Worm (Caenorhabditis elegans) whole organism, late embryonic: ENCODE measurements around the gene C03H5.9.

Source experiments
- T23F11.4 ChIP-seq: fragments of 200-800 bp; sonication (Bioruptor generic); optimal IDR thresholded peaks from 2 replicates; lab custom pipeline; 2018; ENCODE audit warnings: mild to moderate bottlenecking, missing genetic modification characterization, missing compliant biosample characterization
- ama-1 ChIP-seq: fragments of 150-350 bp; optimal IDR thresholded peaks from 2 replicates; lab custom pipeline; 2014
- lin-11 ChIP-seq: fragments of 200-800 bp; sonication (Bioruptor generic); optimal IDR thresholded peaks from 2 replicates; lab custom pipeline; 2018; ENCODE audit warnings: mild to moderate bottlenecking, missing genetic modification characterization, missing compliant biosample characterization
- nfya-1 ChIP-seq: sonication (generic microtip); optimal IDR thresholded peaks from 2 replicates; lab custom pipeline; 2017; ENCODE audit warnings: missing genetic modification characterization, mild to moderate bottlenecking, missing compliant biosample characterization, antibody characterized with exemption, moderate library complexity
- nhr-11 ChIP-seq: fragments of 150-350 bp; optimal IDR thresholded peaks from 2 replicates; lab custom pipeline; 2014; ENCODE audit warnings: missing biosample characterization, missing genetic modification characterization

- TF ChIP-seq nhr-11 (no peak), T23F11.4 (GFP tag; lab: Kevin White, UChicago) (no peak), nfya-1 (tag; lab: Kevin White, UChicago) (no peak), ama-1 (lab: Kevin White, UChicago) (no peak), lin-11 (no peak)
Measured at ce11 chrII:400167-400566, 21.7 kb downstream of the C03H5.9 start.
